Worm (Caenorhabditis elegans): ENCODE results near the gene srh-97.
A peak's percentile ranks its signal among the peaks of the same experiment; 100 is the strongest.

srh-97 gene

ce11 chrV:17016787-17017186 lies at the start of gene srh-97:
Gene srh-97 (plus strand): TSS chrV:17017087.
- peak; percentile 25 for TF ChIP-seq hlh-4 (tag; optimal IDR thresholded peaks at IDR 0.05)
- TF ChIP-seq C34B4.2 (tag; optimal IDR thresholded peaks at IDR 0.05), result no peak
- TF ChIP-seq unc-130 (tag; optimal IDR thresholded peaks at IDR 0.05), result no peak

ce11 chrV:16972134-16972533 lies 44.8 kb upstream of the srh-97 start, which contains the start of gene srh-119:
Gene srh-119 (plus strand): TSS chrV:16972434.
- TF ChIP-seq ceh-82 (tag; optimal IDR thresholded peaks at IDR 0.05) (no peak), unc-30 (tag; optimal IDR thresholded peaks at IDR 0.05) (no peak), snpc-4 (tag; optimal IDR thresholded peaks at IDR 0.05) (no peak)

- TF ChIP-seq blmp-1 (tag; optimal IDR thresholded peaks at IDR 0.05), result no peak
- TF ChIP-seq lir-3 (tag; optimal IDR thresholded peaks at IDR 0.05; ENCODE audit: poor library complexity), result no peak
- no peak for TF ChIP-seq unc-30 (tag; optimal IDR thresholded peaks at IDR 0.05)
- TF ChIP-seq Y116A8C.19 (tag; optimal IDR thresholded peaks at IDR 0.05; ENCODE audit: borderline replicate concordance), result no peak
- no peak for TF ChIP-seq unc-98 (GFP tag; IDR thresholded peaks at IDR 0.05)
- no peak for TF ChIP-seq irx-1 (tag; optimal IDR thresholded peaks at IDR 0.05)
- no peak for TF ChIP-seq alr-1 (tag; optimal IDR thresholded peaks at IDR 0.05; ENCODE audit: borderline replicate concordance)
- no peak for TF ChIP-seq nhr-19 (GFP tag; conservative IDR thresholded peaks at IDR 0.05)
- TF ChIP-seq unc-130 (tag; optimal IDR thresholded peaks at IDR 0.05), result no peak
- TF ChIP-seq egl-27 (tag; optimal IDR thresholded peaks at IDR 0.05), result no peak
- TF ChIP-seq ceh-82 (tag; optimal IDR thresholded peaks at IDR 0.05), result no peak
- no peak for TF ChIP-seq zag-1 (tag; optimal IDR thresholded peaks at IDR 0.05)
- TF ChIP-seq isw-1 (GFP tag; IDR thresholded peaks at IDR 0.05), result no peak
- no peak for TF ChIP-seq nhr-77 (tag; optimal IDR thresholded peaks at IDR 0.05)
- no peak for TF ChIP-seq lin-14 (GFP tag; optimal IDR thresholded peaks at IDR 0.05)
- TF ChIP-seq fos-1 (tag; optimal IDR thresholded peaks at IDR 0.05), result no peak
- TF ChIP-seq lsy-2 (tag; optimal IDR thresholded peaks at IDR 0.05), result no peak
- TF ChIP-seq mef-2 (tag; optimal IDR thresholded peaks at IDR 0.05), result no peak
- TF ChIP-seq ceh-88 (GFP tag; IDR thresholded peaks at IDR 0.05), result no peak
- TF ChIP-seq nhr-12 (tag; optimal IDR thresholded peaks at IDR 0.05), result no peak
Observed at ce11 chrV:16973338-16973737, 43.5 kb upstream of the srh-97 start.

- TF ChIP-seq lir-3 (tag; optimal IDR thresholded peaks at IDR 0.05; ENCODE audit: poor library complexity) (no peak), nhr-28 (tag; optimal IDR thresholded peaks at IDR 0.05) (no peak), pax-3 (tag; optimal IDR thresholded peaks at IDR 0.05) (no peak), fkh-4 (tag; optimal IDR thresholded peaks at IDR 0.05; ENCODE audit: borderline replicate concordance) (no peak), dsc-1 (tag; optimal IDR thresholded peaks at IDR 0.05) (no peak), F16B12.6 (tag; optimal IDR thresholded peaks at IDR 0.05) (no peak), hpl-2 (GFP tag; optimal IDR thresholded peaks at IDR 0.05) (no peak), zip-4 (GFP tag; optimal IDR thresholded peaks at IDR 0.05) (no peak), tbx-2 (tag; optimal IDR thresholded peaks at IDR 0.05) (no peak), unc-62 (GFP tag; optimal IDR thresholded peaks at IDR 0.05) (no peak), vab-15 (tag; optimal IDR thresholded peaks at IDR 0.05) (no peak), lin-13 (GFP tag; optimal IDR thresholded peaks at IDR 0.05) (no peak), egl-27 (tag; optimal IDR thresholded peaks at IDR 0.05) (no peak), blmp-1 (tag; optimal IDR thresholded peaks at IDR 0.05) (no peak), mef-2 (tag; optimal IDR thresholded peaks at IDR 0.05) (no peak)
Observed at ce11 chrV:16974919-16975318, 42.0 kb upstream of the srh-97 start, which contains the start of gene srx-54. Gene srx-54 (plus strand): TSS chrV:16975219.

ce11 chrV:16980368-16980767 lies 36.5 kb upstream of the srh-97 start, which contains the start of gene srz-54:
Gene srz-54 (plus strand): TSS chrV:16980668.
- TF ChIP-seq efl-3 (GFP tag; optimal IDR thresholded peaks at IDR 0.05) (no peak), dpl-1 (GFP tag; optimal IDR thresholded peaks at IDR 0.05) (no peak), hpl-2 (GFP tag; optimal IDR thresholded peaks at IDR 0.05) (no peak), ztf-11 (tag; optimal IDR thresholded peaks at IDR 0.05) (no peak), nhr-12 (tag; optimal IDR thresholded peaks at IDR 0.05) (no peak), C16A3.4 (tag; optimal IDR thresholded peaks at IDR 0.05) (no peak), aly-2 (tag; optimal IDR thresholded peaks at IDR 0.05) (no peak), snu-23 (GFP tag; optimal IDR thresholded peaks at IDR 0.05) (no peak), egl-27 (tag; optimal IDR thresholded peaks at IDR 0.05) (no peak), unc-30 (tag; optimal IDR thresholded peaks at IDR 0.05) (no peak)

All from whole organism, L1 larva.